Worm (Caenorhabditis elegans) whole organism, mixed stage, embryonic: ENCODE data around the gene mksr-1.

Source experiments
- blmp-1 ChIP-seq: fragments of 150-350 bp; optimal IDR thresholded peaks from 2 replicates; lab custom pipeline; 2014; ENCODE audit warnings: missing biosample characterization, missing genetic modification characterization
- elt-1 ChIP-seq: sonication (generic microtip); optimal IDR thresholded peaks from 2 replicates; lab custom pipeline; 2017; ENCODE audit warnings: missing genetic modification characterization, mild to moderate bottlenecking, missing compliant biosample characterization, antibody characterized with exemption, moderate library complexity, borderline replicate concordance; ENCODE audit not compliant: insufficient read depth
- lin-32 ChIP-seq: fragments of 200-800 bp; sonication (Bioruptor generic); optimal IDR thresholded peaks from 2 replicates; lab custom pipeline; 2018; ENCODE audit warnings: mild to moderate bottlenecking, missing genetic modification characterization, missing compliant biosample characterization
- tbx-8 ChIP-seq: fragments of 200-800 bp; sonication (Bioruptor generic); optimal IDR thresholded peaks from 2 replicates; lab custom pipeline; 2018; ENCODE audit warnings: mild to moderate bottlenecking, missing genetic modification characterization, moderate library complexity, missing compliant biosample characterization

ce11 chrX:1052960-1053359, 16.0 kb downstream of the mksr-1 start:
- no peak for TF ChIP-seq tbx-8 (GFP tag; lab: Kevin White, UChicago)
- TF ChIP-seq lin-32 (GFP tag; lab: Kevin White, UChicago): no peak
- TF ChIP-seq elt-1 (tag; lab: Kevin White, UChicago): no peak
- TF ChIP-seq blmp-1 (tag; lab: Kevin White, UChicago): no peak
